Worm (Caenorhabditis elegans): Measurements from ENCODE around the gene F44G4.1.

F44G4.1 gene

ce11 chrII:8994336-8994735, at the start of gene F44G4.1:
TSS of gene F44G4.1 (plus strand) at chrII:8994636.
- no peak for TF ChIP-seq eor-1 (tag; optimal IDR thresholded peaks at IDR 0.05)
- no peak for TF ChIP-seq ztf-11 (tag; optimal IDR thresholded peaks at IDR 0.05)
- TF ChIP-seq R02D3.7 (tag; optimal IDR thresholded peaks at IDR 0.05) = no peak
- TF ChIP-seq daf-12 (tag; optimal IDR thresholded peaks at IDR 0.05) = no peak
- TF ChIP-seq snpc-4 (tag; optimal IDR thresholded peaks at IDR 0.05) = no peak
- TF ChIP-seq nfya-1 (tag; optimal IDR thresholded peaks at IDR 0.05; ENCODE audit: insufficient read depth) = no peak
- no peak for TF ChIP-seq ceh-9 (tag; optimal IDR thresholded peaks at IDR 0.05)
- no peak for TF ChIP-seq nhr-23 (tag; optimal IDR thresholded peaks at IDR 0.05)
- no peak for TF ChIP-seq nhr-67 (tag; optimal IDR thresholded peaks at IDR 0.05)
- no peak for TF ChIP-seq tbx-2 (tag; optimal IDR thresholded peaks at IDR 0.05)
- no peak for TF ChIP-seq hmg-11 (tag; optimal IDR thresholded peaks at IDR 0.05)
- TF ChIP-seq jun-1 (tag; optimal IDR thresholded peaks at IDR 0.05) = no peak
- TF ChIP-seq fkh-2 (tag; optimal IDR thresholded peaks at IDR 0.05) = no peak
- TF ChIP-seq nhr-77 (tag; optimal IDR thresholded peaks at IDR 0.05) = no peak
- no peak for TF ChIP-seq ceh-16 (tag; optimal IDR thresholded peaks at IDR 0.05)
- no peak for TF ChIP-seq unc-39 (tag; optimal IDR thresholded peaks at IDR 0.05)
- TF ChIP-seq mml-1 (tag; optimal IDR thresholded peaks at IDR 0.05) = no peak
- TF ChIP-seq mdl-1 (tag; optimal IDR thresholded peaks at IDR 0.05) = no peak
- TF ChIP-seq ZK546.5 (tag; optimal IDR thresholded peaks at IDR 0.05) = no peak
- TF ChIP-seq lsy-12 (tag; optimal IDR thresholded peaks at IDR 0.05) = no peak

ce11 chrII:8945167-8945566, 49.3 kb upstream of the F44G4.1 start:
- TF ChIP-seq fkh-10 (GFP tag; optimal IDR thresholded peaks at IDR 0.05) = peak; percentile 68
- TF ChIP-seq nhr-23 (tag; optimal IDR thresholded peaks at IDR 0.05) = no peak
- no peak for TF ChIP-seq hmg-11 (tag; optimal IDR thresholded peaks at IDR 0.05)

- TF ChIP-seq elt-3 (tag; optimal IDR thresholded peaks at IDR 0.05) = no peak
- no peak for TF ChIP-seq fkh-2 (tag; optimal IDR thresholded peaks at IDR 0.05)
- TF ChIP-seq nhr-11 (tag; optimal IDR thresholded peaks at IDR 0.05) = no peak
These were observed 47.0 kb upstream of the F44G4.1 start, which contains the start of gene cutl-15 for ce11 chrII:8947391-8947790. TSS of gene cutl-15 (minus strand) at chrII:8947688.

- TF ChIP-seq ama-1 (optimal IDR thresholded peaks at IDR 0.05) (no peak), nhr-28 (tag; optimal IDR thresholded peaks at IDR 0.05) (no peak), nhr-77 (tag; optimal IDR thresholded peaks at IDR 0.05) (no peak), ceh-16 (tag; optimal IDR thresholded peaks at IDR 0.05) (no peak), aly-2 (tag; optimal IDR thresholded peaks at IDR 0.05) (no peak), lsy-12 (tag; optimal IDR thresholded peaks at IDR 0.05) (no peak), zag-1 (tag; optimal IDR thresholded peaks at IDR 0.05) (no peak), nhr-23 (tag; optimal IDR thresholded peaks at IDR 0.05) (no peak), ZK546.5 (tag; optimal IDR thresholded peaks at IDR 0.05) (no peak), lin-15B (tag; optimal IDR thresholded peaks at IDR 0.05) (no peak), nhr-25 (tag; optimal IDR thresholded peaks at IDR 0.05) (no peak)
These were observed 45.8 kb upstream of the F44G4.1 start for ce11 chrII:8948640-8949039.

ce11 chrII:8951270-8951669, 43.2 kb upstream of the F44G4.1 start:
- TF ChIP-seq R02D3.7 (tag; optimal IDR thresholded peaks at IDR 0.05) (no peak), nhr-25 (tag; optimal IDR thresholded peaks at IDR 0.05) (no peak), nhr-237 (tag; optimal IDR thresholded peaks at IDR 0.05) (no peak), snpc-4 (tag; optimal IDR thresholded peaks at IDR 0.05) (no peak), ceh-82 (tag; optimal IDR thresholded peaks at IDR 0.05) (no peak), fkh-10 (GFP tag; optimal IDR thresholded peaks at IDR 0.05) (no peak), ceh-16 (tag; optimal IDR thresholded peaks at IDR 0.05) (no peak), aly-2 (tag; optimal IDR thresholded peaks at IDR 0.05) (no peak), unc-39 (tag; optimal IDR thresholded peaks at IDR 0.05) (no peak), elt-1 (tag; optimal IDR thresholded peaks at IDR 0.05) (no peak), nhr-23 (tag; optimal IDR thresholded peaks at IDR 0.05) (no peak), hmg-11 (tag; optimal IDR thresholded peaks at IDR 0.05) (no peak), lin-15B (tag; optimal IDR thresholded peaks at IDR 0.05) (no peak), nhr-11 (tag; optimal IDR thresholded peaks at IDR 0.05) (no peak), nhr-12 (tag; optimal IDR thresholded peaks at IDR 0.05) (no peak), egl-27 (tag; optimal IDR thresholded peaks at IDR 0.05) (no peak)

ce11 chrII:8953703-8954102, 40.7 kb upstream of the F44G4.1 start:
- no peak for TF ChIP-seq fos-1 (tag; optimal IDR thresholded peaks at IDR 0.05)
- TF ChIP-seq nhr-25 (tag; optimal IDR thresholded peaks at IDR 0.05) = peak; percentile 8
- TF ChIP-seq eor-1 (tag; optimal IDR thresholded peaks at IDR 0.05) = no peak
- TF ChIP-seq elt-3 (tag; optimal IDR thresholded peaks at IDR 0.05) = no peak
- TF ChIP-seq unc-39 (tag; optimal IDR thresholded peaks at IDR 0.05) = no peak
- TF ChIP-seq egl-27 (tag; optimal IDR thresholded peaks at IDR 0.05) = no peak
- peak; percentile 64 for TF ChIP-seq elt-1 (tag; optimal IDR thresholded peaks at IDR 0.05)
- TF ChIP-seq nfya-1 (tag; optimal IDR thresholded peaks at IDR 0.05; ENCODE audit: insufficient read depth) = no peak
- TF ChIP-seq nhr-28 (tag; optimal IDR thresholded peaks at IDR 0.05) = no peak
- no peak for TF ChIP-seq nhr-67 (tag; optimal IDR thresholded peaks at IDR 0.05)
- no peak for TF ChIP-seq R02D3.7 (tag; optimal IDR thresholded peaks at IDR 0.05)
- no peak for TF ChIP-seq daf-12 (tag; optimal IDR thresholded peaks at IDR 0.05)

Measured in whole organism, L3 larva.